Fruit fly (Drosophila melanogaster) whole organism, embryonic: ENCODE measurements around the gene CG17778.

ENCODE experiments used
- Blimp-1 ChIP-seq: fragments of 200-800 bp; sonication (Bioruptor generic); optimal IDR thresholded peaks from 3 replicates; lab custom pipeline; 2018; ENCODE audit warnings: missing biosample characterization, missing genetic modification characterization, mild to moderate bottlenecking, moderate library complexity, missing genetic modification reagents
- CG10321 ChIP-seq: fragments of 200-800 bp; sonication (Bioruptor generic); IDR thresholded peaks from 2 replicates; pipeline ENCODE4 v1.3.6; 2022; ENCODE audit warnings: missing biosample characterization, missing genetic modification characterization
- CG11560 ChIP-seq: fragments of 200-800 bp; sonication (Bioruptor generic); IDR thresholded peaks from 3 replicates; pipeline ENCODE4 v1.3.6; 2022; ENCODE audit warnings: missing biosample characterization, missing genetic modification characterization
- CG13287 ChIP-seq: fragments of 200-800 bp; sonication (Bioruptor generic); IDR thresholded peaks from 2 replicates; pipeline ENCODE4 v1.3.6; 2022; ENCODE audit warnings: missing biosample characterization, missing genetic modification characterization; ENCODE audit not compliant: partially characterized antibody
- CG15514 ChIP-seq: fragments of 200-800 bp; sonication (Bioruptor generic); optimal IDR thresholded peaks from 3 replicates; lab custom pipeline; 2017; ENCODE audit warnings: missing biosample characterization, missing genetic modification characterization, mild to moderate bottlenecking, moderate library complexity, missing genetic modification reagents
- CG16779 ChIP-seq: fragments of 200-800 bp; sonication (Bioruptor generic); IDR thresholded peaks from 2 replicates; pipeline ENCODE4 v1.3.6; 2022; ENCODE audit warnings: missing biosample characterization, missing genetic modification characterization
- CG16813 ChIP-seq: fragments of 200-800 bp; sonication (Bioruptor generic); IDR thresholded peaks from 3 replicates; pipeline ENCODE4 v1.3.6; 2022; ENCODE audit warnings: missing biosample characterization, missing genetic modification characterization; ENCODE audit not compliant: partially characterized antibody
- CG2120 ChIP-seq: fragments of 200-800 bp; sonication (Bioruptor generic); optimal IDR thresholded peaks from 3 replicates; lab custom pipeline; 2016; ENCODE audit warnings: missing biosample characterization, missing genetic modification characterization
- CG3065 ChIP-seq: fragments of 200-800 bp; sonication (Bioruptor generic); optimal IDR thresholded peaks from 2 replicates; lab custom pipeline; 2016; ENCODE audit warnings: missing biosample characterization, missing genetic modification characterization
- CG31365 ChIP-seq: fragments of 200-800 bp; sonication (Bioruptor generic); optimal IDR thresholded peaks from 2 replicates; lab custom pipeline; 2018; ENCODE audit warnings: missing biosample characterization, mild to moderate bottlenecking, missing genetic modification characterization
- CG32767 ChIP-seq: fragments of 200-800 bp; sonication (Bioruptor generic); IDR thresholded peaks from 2 replicates; pipeline ENCODE4 v1.3.6; 2022; ENCODE audit warnings: missing biosample characterization, missing genetic modification characterization
- CG3407 ChIP-seq: fragments of 200-800 bp; sonication (Bioruptor generic); optimal IDR thresholded peaks from 2 replicates; lab custom pipeline; 2018; ENCODE audit warnings: missing biosample characterization, mild to moderate bottlenecking, missing genetic modification characterization
- CG34422 ChIP-seq: fragments of 200-800 bp; sonication (Bioruptor generic); IDR thresholded peaks from 3 replicates; pipeline ENCODE4 v1.3.6; 2022; ENCODE audit warnings: missing biosample characterization, missing genetic modification characterization
- CG4617 ChIP-seq: fragments of 200-800 bp; sonication (Bioruptor generic); optimal IDR thresholded peaks from 3 replicates; lab custom pipeline; 2016; ENCODE audit warnings: missing biosample characterization, missing genetic modification characterization, borderline replicate concordance
- CG4707 ChIP-seq: fragments of 200-800 bp; sonication (Bioruptor generic); optimal IDR thresholded peaks from 2 replicates; lab custom pipeline; 2018; ENCODE audit warnings: missing biosample characterization, mild to moderate bottlenecking, missing genetic modification characterization, moderate library complexity
- CG6654 ChIP-seq: fragments of 200-800 bp; sonication (Bioruptor generic); optimal IDR thresholded peaks from 2 replicates; lab custom pipeline; 2017; ENCODE audit warnings: missing biosample characterization, mild to moderate bottlenecking, missing genetic modification characterization
- CG7271 ChIP-seq: fragments of 200-800 bp; sonication (Bioruptor generic); optimal IDR thresholded peaks from 2 replicates; lab custom pipeline; 2018; ENCODE audit warnings: missing biosample characterization, mild to moderate bottlenecking, missing genetic modification characterization, moderate library complexity
- CG8089 ChIP-seq: fragments of 200-800 bp; sonication (Bioruptor generic); optimal IDR thresholded peaks from 3 replicates; lab custom pipeline; 2016; ENCODE audit warnings: missing biosample characterization, missing genetic modification characterization
- CG8290 ChIP-seq, 3 experiments: fragments of 200-800 bp; sonication (Bioruptor generic); optimal IDR thresholded peaks; 2 replicates each; lab custom pipeline; 2016 to 2019; ENCODE audit warnings: missing biosample characterization in 3 of 3, missing genetic modification characterization in 3 of 3, mild to moderate bottlenecking in 2 of 3, moderate library complexity in 1 of 3
- CG8359 ChIP-seq: fragments of 200-800 bp; sonication (Bioruptor generic); optimal IDR thresholded peaks from 2 replicates; lab custom pipeline; 2017; ENCODE audit warnings: missing biosample characterization, mild to moderate bottlenecking, missing genetic modification characterization, borderline replicate concordance
- CG9437 ChIP-seq: fragments of 200-800 bp; sonication (Bioruptor generic); optimal IDR thresholded peaks from 2 replicates; lab custom pipeline; 2018; ENCODE audit warnings: missing biosample characterization, mild to moderate bottlenecking, missing genetic modification characterization
- Dref ChIP-seq: fragments of 200-800 bp; sonication (Bioruptor generic); IDR thresholded peaks from 2 replicates; pipeline ENCODE4 v1.3.6; 2022; ENCODE audit warnings: missing biosample characterization, missing genetic modification characterization
- Drgx ChIP-seq: fragments of 200-800 bp; sonication (Bioruptor generic); IDR thresholded peaks from 2 replicates; pipeline ENCODE4 v1.3.6; 2022; ENCODE audit warnings: missing biosample characterization, missing genetic modification characterization
- Hmr ChIP-seq: fragments of 200-800 bp; sonication (Bioruptor generic); optimal IDR thresholded peaks from 3 replicates; lab custom pipeline; 2017; ENCODE audit warnings: mild to moderate bottlenecking, missing biosample characterization, missing genetic modification reagents, missing genetic modification characterization
- Jarid2 ChIP-seq: fragments of 200-800 bp; sonication (Bioruptor generic); optimal IDR thresholded peaks from 3 replicates; lab custom pipeline; 2017; ENCODE audit warnings: mild to moderate bottlenecking, missing biosample characterization, missing genetic modification reagents, missing genetic modification characterization
- Mad ChIP-seq: fragments of 200-800 bp; sonication (Bioruptor generic); optimal IDR thresholded peaks from 2 replicates; lab custom pipeline; 2016; ENCODE audit warnings: missing biosample characterization, missing genetic modification characterization
- Myb ChIP-seq: fragments of 200-800 bp; sonication (Bioruptor generic); optimal IDR thresholded peaks from 2 replicates; lab custom pipeline; 2016; ENCODE audit warnings: missing biosample characterization, missing genetic modification characterization
- NfI ChIP-seq: fragments of 200-800 bp; sonication (Bioruptor generic); optimal IDR thresholded peaks from 3 replicates; lab custom pipeline; 2018; ENCODE audit warnings: missing biosample characterization, mild to moderate bottlenecking, missing genetic modification characterization, moderate library complexity
- Taf1 ChIP-seq: fragments of 200-800 bp; sonication (Bioruptor generic); IDR thresholded peaks from 2 replicates; pipeline ENCODE4 v1.3.6; 2022; ENCODE audit warnings: missing biosample characterization, missing genetic modification characterization
- Trl ChIP-seq, 3 experiments: fragments of >200 bp in 2 of 3; fragments of 200-800 bp in 1 of 3; sonication (Bioruptor generic) in 1 of 3; optimal IDR thresholded peaks; 2 replicates in 1 of 3; 3 replicates in 2 of 3; lab custom pipeline; 2016 to 2017; ENCODE audit warnings: missing biosample characterization in 1 of 3, missing genetic modification characterization in 1 of 3
- amos ChIP-seq: fragments of 200-800 bp; sonication (Bioruptor generic); IDR thresholded peaks from 2 replicates; pipeline ENCODE4 v1.3.6; 2022; ENCODE audit warnings: missing biosample characterization, missing genetic modification characterization; ENCODE audit not compliant: partially characterized antibody
- bab2 ChIP-seq: fragments of 200-800 bp; sonication (Bioruptor generic); optimal IDR thresholded peaks from 2 replicates; lab custom pipeline; 2016; ENCODE audit warnings: missing biosample characterization, missing genetic modification characterization
- btn ChIP-seq: fragments of 200-800 bp; sonication (Bioruptor generic); optimal IDR thresholded peaks from 2 replicates; lab custom pipeline; 2016; ENCODE audit warnings: missing biosample characterization, missing genetic modification characterization
- dati ChIP-seq: fragments of 200-800 bp; sonication (Bioruptor generic); IDR thresholded peaks from 2 replicates; pipeline ENCODE4 v1.3.6; 2022; ENCODE audit warnings: missing biosample characterization, missing genetic modification characterization
- esg ChIP-seq: fragments of 200-800 bp; sonication (Bioruptor generic); conservative IDR thresholded peaks from 2 replicates; pipeline ENCODE4 v1.3.6; 2022; ENCODE audit warnings: missing biosample characterization, missing genetic modification characterization
- eyg ChIP-seq: fragments of 200-800 bp; sonication (Bioruptor generic); optimal IDR thresholded peaks from 3 replicates; lab custom pipeline; 2016; ENCODE audit warnings: missing biosample characterization, missing genetic modification characterization
- gfzf ChIP-seq: fragments of 200-800 bp; sonication (Bioruptor generic); optimal IDR thresholded peaks from 2 replicates; lab custom pipeline; 2016; ENCODE audit warnings: missing biosample characterization, mild to moderate bottlenecking, missing genetic modification characterization, moderate library complexity
- hkb ChIP-seq, 2 experiments: fragments of 200-800 bp in 1 of 2; fragments of >200 bp in 1 of 2; sonication (Bioruptor generic) in 1 of 2; IDR thresholded peaks in 1 of 2; optimal IDR thresholded peaks in 1 of 2; 2 replicates each; pipeline versions ENCODE4 v1.3.6 to Lab custom; 2017 to 2022; ENCODE audit warnings: missing biosample characterization in 1 of 2, missing genetic modification characterization in 1 of 2
- knrl ChIP-seq: fragments of 200-800 bp; sonication (Bioruptor generic); IDR thresholded peaks from 3 replicates; pipeline ENCODE4 v1.3.6; 2022; ENCODE audit warnings: missing biosample characterization, missing genetic modification characterization; ENCODE audit not compliant: partially characterized antibody
- odd ChIP-seq: fragments of 200-800 bp; sonication (Bioruptor generic); optimal IDR thresholded peaks from 2 replicates; lab custom pipeline; 2017; ENCODE audit warnings: missing biosample characterization, mild to moderate bottlenecking, missing genetic modification characterization
- pan ChIP-seq, 4 experiments: fragments of >200 bp in 3 of 4; fragments of 200-800 bp in 1 of 4; sonication (Bioruptor generic) in 1 of 4; optimal IDR thresholded peaks in 3 of 4; IDR thresholded peaks in 1 of 4; 2 replicates each; pipeline versions ENCODE4 v1.3.6 to Lab custom; 2017 to 2022; ENCODE audit warnings: missing biosample characterization in 2 of 4, missing genetic modification characterization in 2 of 4, mixed read lengths in 1 of 4
- peb ChIP-seq: fragments of 200-800 bp; sonication (Bioruptor generic); IDR thresholded peaks from 2 replicates; pipeline ENCODE4 v1.3.6; 2022; ENCODE audit warnings: missing biosample characterization, missing genetic modification characterization
- run ChIP-seq: fragments of 200-800 bp; sonication (Bioruptor generic); optimal IDR thresholded peaks from 3 replicates; lab custom pipeline; 2018; ENCODE audit warnings: missing biosample characterization, mild to moderate bottlenecking, missing genetic modification characterization
- sc ChIP-seq, 3 experiments: fragments of >200 bp in 2 of 3; fragments of 200-800 bp in 1 of 3; sonication (Bioruptor generic) in 1 of 3; optimal IDR thresholded peaks; 2 replicates in 2 of 3; 3 replicates in 1 of 3; lab custom pipeline; 2017; ENCODE audit warnings: mild to moderate bottlenecking in 1 of 3, missing biosample characterization in 1 of 3, missing genetic modification characterization in 1 of 3, missing genetic modification reagents in 1 of 3
- zfh2 ChIP-seq: fragments of 200-800 bp; sonication (Bioruptor generic); optimal IDR thresholded peaks from 2 replicates; lab custom pipeline; 2016; ENCODE audit warnings: missing biosample characterization, missing genetic modification characterization

CG17778 gene

dm6 chrX:493445-494190 is 796 bp upstream of the CG17778 start, which contains the start of gene CG17896 (continued):
- peak; percentile 92 for TF ChIP-seq Blimp-1 (GFP tag; lab: Kevin White, UChicago)
- TF ChIP-seq esg: peak; percentile 95
- TF ChIP-seq Mad (GFP tag; lab: Kevin White, UChicago): peak; percentile 97
- TF ChIP-seq zfh2 (GFP tag; lab: Kevin White, UChicago): peak; percentile 99
- no peak for TF ChIP-seq amos (GFP tag; lab: Robert Waterston, UW)
- TF ChIP-seq Taf1 (GFP tag; lab: Robert Waterston, UW): peak; percentile 99
- TF ChIP-seq Drgx (GFP tag; lab: Robert Waterston, UW): peak; percentile 99
- peak; percentile 98 for TF ChIP-seq CG34422
- no peak for TF ChIP-seq hkb (optimal IDR thresholded peaks at IDR 0.05; lab: Kevin White, UChicago)
- peak; percentile 97 for TF ChIP-seq hkb (GFP tag; IDR thresholded peaks at IDR 0.05; lab: Robert Waterston, UW)
- TF ChIP-seq dati: peak; percentile 90
- peak; percentile 94 for TF ChIP-seq CG11560
- peak; percentile 84 for TF ChIP-seq CG6654 (GFP tag; lab: Kevin White, UChicago)
- no peak for TF ChIP-seq knrl (GFP tag; lab: Robert Waterston, UW)
- TF ChIP-seq CG4707 (GFP tag; lab: Kevin White, UChicago): peak; percentile 85
- peak; percentile 100 for TF ChIP-seq CG2120 (GFP tag; lab: Kevin White, UChicago)
- peak; percentile 53 for TF ChIP-seq Dref (GFP tag; lab: Robert Waterston, UW)
- no peak for TF ChIP-seq sc (optimal IDR thresholded peaks at IDR 0.05; lab: Kevin White, UChicago)
- peak; percentile 79 for TF ChIP-seq sc (GFP tag; optimal IDR thresholded peaks at IDR 0.05; lab: Kevin White, UChicago)
- peak; percentile 93 for TF ChIP-seq CG3065 (GFP tag; lab: Kevin White, UChicago)
- peak; percentile 99 for TF ChIP-seq bab2 (GFP tag; lab: Kevin White, UChicago)
- peak; percentile 92 for TF ChIP-seq btn (GFP tag; lab: Kevin White, UChicago)
- TF ChIP-seq NfI (GFP tag; lab: Kevin White, UChicago): peak; percentile 97
- TF ChIP-seq Trl (optimal IDR thresholded peaks at IDR 0.05; lab: Kevin White, UChicago): peak in 1 of 2 experiments; percentile 46
- peak; percentile 99 for TF ChIP-seq Trl (GFP tag; optimal IDR thresholded peaks at IDR 0.05; lab: Kevin White, UChicago)
- TF ChIP-seq eyg (GFP tag; lab: Kevin White, UChicago): peak; percentile 97
- TF ChIP-seq run (tag; lab: Kevin White, UChicago): peak; percentile 91
- TF ChIP-seq CG3407 (GFP tag; lab: Kevin White, UChicago): peak; percentile 87
- peak; percentile 99 for TF ChIP-seq CG16779 (GFP tag; lab: Robert Waterston, UW)
- peak; percentile 91 for TF ChIP-seq CG31365 (tag; lab: Kevin White, UChicago)
- TF ChIP-seq CG16813 (GFP tag; lab: Robert Waterston, UW): no peak
- TF ChIP-seq CG32767: peak; percentile 96
- peak; percentile 99 for TF ChIP-seq Hmr (GFP tag; lab: Kevin White, UChicago)
- TF ChIP-seq CG15514 (GFP tag; lab: Kevin White, UChicago): peak; percentile 94
- no peak for TF ChIP-seq CG13287 (GFP tag; lab: Robert Waterston, UW)
- TF ChIP-seq CG8089 (GFP tag; lab: Kevin White, UChicago): peak; percentile 96
- TF ChIP-seq CG10321: peak; percentile 80
- TF ChIP-seq CG7271 (tag; lab: Kevin White, UChicago): peak; percentile 67
- TF ChIP-seq CG4617 (GFP tag; lab: Kevin White, UChicago): peak; percentile 93
- TF ChIP-seq peb (GFP tag; lab: Robert Waterston, UW): peak; percentile 92
- TF ChIP-seq CG9437 (GFP tag; lab: Kevin White, UChicago): peak; percentile 89
- TF ChIP-seq gfzf (GFP tag; lab: Kevin White, UChicago): peak; percentile 34
- TF ChIP-seq odd (GFP tag; lab: Kevin White, UChicago): peak; percentile 92
- TF ChIP-seq Jarid2 (GFP tag; lab: Kevin White, UChicago): peak; percentile 83
- peak; percentile 94 for TF ChIP-seq Myb (GFP tag; lab: Kevin White, UChicago)
- peak; percentile 81 for TF ChIP-seq CG8290 (GFP tag; optimal IDR thresholded peaks at IDR 0.05; lab: Kevin White, UChicago)
- TF ChIP-seq CG8290 (tag; optimal IDR thresholded peaks at IDR 0.05; lab: Kevin White, UChicago): peak in 1 of 2 experiments; percentile 100
- TF ChIP-seq CG8359 (GFP tag; lab: Kevin White, UChicago): peak; percentile 80
- no peak for TF ChIP-seq pan (optimal IDR thresholded peaks at IDR 0.05; lab: Kevin White, UChicago)
- TF ChIP-seq pan (GFP tag; optimal IDR thresholded peaks at IDR 0.05 in 1 of 2, IDR thresholded peaks at IDR 0.05 in 1 of 2): peak in 1 of 2 experiments; percentile 98
